Fruit fly (Drosophila melanogaster): Measurements from ENCODE around the gene bond.

The bond gene

DNA sequence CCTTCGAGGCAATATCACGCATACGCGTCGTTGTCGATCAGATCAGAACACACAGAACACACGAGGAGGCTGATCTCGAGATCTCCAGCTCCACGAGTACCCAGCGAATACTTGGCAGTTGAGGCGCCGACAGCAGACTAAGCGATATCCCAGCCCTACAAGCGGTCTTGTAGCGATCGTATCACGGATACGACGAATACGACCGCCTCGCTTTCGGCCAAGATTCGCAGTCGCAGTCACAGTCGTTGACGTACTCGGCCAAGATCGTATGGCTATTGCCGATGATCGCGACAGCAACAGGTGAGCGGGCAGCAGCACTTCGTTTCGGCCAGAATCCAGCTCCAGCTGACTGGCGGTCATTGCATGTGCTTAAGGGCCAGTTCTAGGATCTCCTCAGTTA is 10.7 kb upstream of the bond start, which contains the start of gene CG5326:
Gene CG5326, minus strand, starts transcription at position 158 of the 400 bp plus-strand sequence.
- peak; percentile 63; the same call in 2 of the 4 replicates for TF ChIP-seq chinmo (GFP tag; IDR thresholded peaks at IDR 0.05; ENCODE audit: partially characterized antibody)
- peak; percentile 24 for TF ChIP-seq CG10543 (GFP tag; optimal IDR thresholded peaks at IDR 0.05)
- peak; percentile 27 for TF ChIP-seq CG13894 (tag; optimal IDR thresholded peaks at IDR 0.05)
- TF ChIP-seq Bdp1 (GFP tag; optimal IDR thresholded peaks at IDR 0.05): no peak
- peak; percentile 79 for TF ChIP-seq Med (GFP tag)
- TF ChIP-seq so (GFP tag; IDR thresholded peaks at IDR 0.05): peak; percentile 24; the same call in 1 of the 3 replicates
- no peak for TF ChIP-seq CG1603 (tag; optimal IDR thresholded peaks at IDR 0.05)
- no peak for TF ChIP-seq gcm2 (GFP tag; optimal IDR thresholded peaks at IDR 0.05)
- TF ChIP-seq gfzf (GFP tag; optimal IDR thresholded peaks at IDR 0.05): no peak
- TF ChIP-seq schlank (tag; optimal IDR thresholded peaks at IDR 0.05): no peak
- TF ChIP-seq CG6175 (GFP tag; IDR thresholded peaks at IDR 0.05): 0 out of 3 replicates have a peak, but pooled peaks have one; percentile 24
- TF ChIP-seq CG14441 (GFP tag; IDR thresholded peaks at IDR 0.05): no peak
- peak; percentile 23; the same call in 1 of the 2 replicates for TF ChIP-seq sob (GFP tag; IDR thresholded peaks at IDR 0.05)
- TF ChIP-seq chm (GFP tag; IDR thresholded peaks at IDR 0.05): peak; percentile 39; the same call in 1 of the 2 replicates
- TF ChIP-seq CG12769 (tag; optimal IDR thresholded peaks at IDR 0.05): peak; percentile 36
- no peak for TF ChIP-seq CG43689 (GFP tag; IDR thresholded peaks at IDR 0.05)
- no peak for TF ChIP-seq kah (GFP tag; optimal IDR thresholded peaks at IDR 0.05)
- TF ChIP-seq CG3995 (GFP tag; optimal IDR thresholded peaks at IDR 0.05): peak; percentile 51
- peak; percentile 32; the same call in 1 of the 2 replicates for TF ChIP-seq CG14014 (GFP tag; IDR thresholded peaks at IDR 0.05)
- TF ChIP-seq corto (GFP tag; optimal IDR thresholded peaks at IDR 0.05): no peak
- TF ChIP-seq CG8290 (GFP tag; optimal IDR thresholded peaks at IDR 0.05): no peak
- peak in 1 of 2 experiments; percentile 40 for TF ChIP-seq CG8290 (tag; optimal IDR thresholded peaks at IDR 0.05)
- no peak for TF ChIP-seq gsb (GFP tag; IDR thresholded peaks at IDR 0.05)
- TF ChIP-seq Hmr (GFP tag; optimal IDR thresholded peaks at IDR 0.05): no peak
- TF ChIP-seq CG5953 (GFP tag; IDR thresholded peaks at IDR 0.05): no peak
- peak; percentile 49 for TF ChIP-seq nom (GFP tag; optimal IDR thresholded peaks at IDR 0.05)
- TF ChIP-seq tgo (GFP tag; IDR thresholded peaks at IDR 0.05): no peak
- no peak for TF ChIP-seq stc (GFP tag; IDR thresholded peaks at IDR 0.05)
- peak; percentile 91 for TF ChIP-seq Deaf1 (tag; optimal IDR thresholded peaks at IDR 0.05)

DNA sequence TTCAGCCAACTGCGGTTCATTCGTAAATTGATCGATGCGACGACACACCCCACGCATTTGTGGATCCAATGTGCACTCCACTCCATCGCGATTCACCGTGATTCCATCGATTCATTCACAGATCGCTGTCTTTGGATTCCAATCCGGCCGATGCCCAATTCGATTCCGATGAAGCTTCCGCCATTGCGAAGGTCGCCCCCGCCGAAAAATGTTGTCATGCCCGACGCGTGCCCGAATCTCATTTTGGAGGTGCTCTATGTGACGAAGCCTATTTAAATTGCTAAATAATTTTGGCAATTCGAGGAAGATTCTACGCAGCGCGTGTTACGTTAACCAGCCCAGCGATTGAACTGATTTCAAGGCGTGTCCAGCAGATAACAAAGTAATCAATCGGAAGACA is 9.8 kb upstream of the bond start:
- TF ChIP-seq Ets65A (GFP tag) (no peak), br (optimal IDR thresholded peaks at IDR 0.05) (no peak), chinmo (GFP tag; IDR thresholded peaks at IDR 0.05; ENCODE audit: partially characterized antibody) (0 out of 4 replicates have a peak, but pooled peaks have one; percentile 85), nerfin-2 (GFP tag; IDR thresholded peaks at IDR 0.05; ENCODE audit: partially characterized antibody) (no peak), CG12769 (tag; optimal IDR thresholded peaks at IDR 0.05) (peak; percentile 62), BtbVII (GFP tag; optimal IDR thresholded peaks at IDR 0.05) (no peak), corto (GFP tag; optimal IDR thresholded peaks at IDR 0.05) (no peak), E2f1 (GFP tag; IDR thresholded peaks at IDR 0.05) (no peak), gcm (GFP tag; optimal IDR thresholded peaks at IDR 0.05) (no peak), Eip74EF (GFP tag; optimal IDR thresholded peaks at IDR 0.05) (peak in 1 of 2 experiments; percentile 62), sd (tag; optimal IDR thresholded peaks at IDR 0.05) (peak; percentile 56), fd102C (GFP tag; optimal IDR thresholded peaks at IDR 0.05) (no peak), bowl (GFP tag; IDR thresholded peaks at IDR 0.05) (no peak), cato (GFP tag; optimal IDR thresholded peaks at IDR 0.05; ENCODE audit: borderline replicate concordance) (no peak)

Measured in whole organism, embryonic.